Worm (Caenorhabditis elegans): Measurements from ENCODE around the gene pitr-6.

DNA sequence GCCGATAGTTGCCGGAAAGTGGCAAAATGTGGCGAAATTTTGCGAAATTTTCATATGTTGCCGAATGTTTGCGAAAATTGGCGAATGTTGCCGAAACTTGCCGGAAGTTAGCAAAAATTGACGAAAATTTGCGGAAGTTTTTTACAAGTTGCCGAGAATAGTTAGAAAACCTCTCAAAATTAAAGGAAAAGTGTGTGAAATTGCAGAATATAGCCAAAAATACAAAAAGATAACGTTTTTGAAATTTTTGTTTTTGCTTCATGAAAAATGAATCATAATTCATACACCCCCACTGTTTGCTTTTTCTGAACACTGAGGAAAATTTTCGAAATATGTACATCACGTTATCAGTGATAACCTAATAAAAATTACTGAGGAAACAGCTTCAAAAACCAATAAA is 36.5 kb downstream of the pitr-6 start:
- no peak for TF ChIP-seq Y22D7AL.16 (tag; optimal IDR thresholded peaks at IDR 0.05)
- TF ChIP-seq ama-1 (optimal IDR thresholded peaks at IDR 0.05), result no peak
- TF ChIP-seq sox-4 (tag; optimal IDR thresholded peaks at IDR 0.05), result no peak
- TF ChIP-seq ceh-14 (tag; optimal IDR thresholded peaks at IDR 0.05), result no peak
- TF ChIP-seq nhr-232 (tag; optimal IDR thresholded peaks at IDR 0.05), result no peak
- no peak for TF ChIP-seq pha-4 (tag; optimal IDR thresholded peaks at IDR 0.05)
- TF ChIP-seq sdc-2 (tag; optimal IDR thresholded peaks at IDR 0.05), result no peak
- TF ChIP-seq nhr-11 (tag; optimal IDR thresholded peaks at IDR 0.05), result no peak
- TF ChIP-seq ref-2 (tag; optimal IDR thresholded peaks at IDR 0.05), result no peak
- no peak for TF ChIP-seq ceh-6 (GFP tag; optimal IDR thresholded peaks at IDR 0.05)
- no peak for TF ChIP-seq ceh-24 (tag; optimal IDR thresholded peaks at IDR 0.05)
- TF ChIP-seq hlh-30 (tag; optimal IDR thresholded peaks at IDR 0.05; ENCODE audit: insufficient read depth), result no peak
- no peak for TF ChIP-seq C38D4.7 (GFP tag; optimal IDR thresholded peaks at IDR 0.05)
